Worm (Caenorhabditis elegans) whole organism, late embryonic: ENCODE results near the gene R05G9.5.

Source experiments
- pax-1 ChIP-seq: fragments of 150-350 bp; optimal IDR thresholded peaks from 2 replicates; lab custom pipeline; 2014; ENCODE audit warnings: missing biosample characterization, missing genetic modification characterization
- pha-2 ChIP-seq: sonication (generic microtip); optimal IDR thresholded peaks from 2 replicates; lab custom pipeline; 2017; ENCODE audit warnings: mild to moderate bottlenecking, missing genetic modification characterization, missing compliant biosample characterization

ce11 chrII:6516276-6516675 is 16.2 kb upstream of the R05G9.5 start, which contains the start of gene C56E6.7:
- no peak for TF ChIP-seq pax-1 (tag; lab: Kevin White, UChicago)
- no peak for TF ChIP-seq pha-2 (tag; lab: Kevin White, UChicago)
